Worm (Caenorhabditis elegans): Measurements from ENCODE around the gene T23F11.2.
A peak's percentile ranks its signal among the peaks of the same experiment; 100 is the strongest.

The T23F11.2 gene

ce11 chrIII:4656415-4656814 lies 1.1 kb upstream of the T23F11.2 start (continued):
- TF ChIP-seq elt-2 (tag; optimal IDR thresholded peaks at IDR 0.05) (no peak), unc-86 (tag; optimal IDR thresholded peaks at IDR 0.05) (peak; percentile 64), C16A3.4 (tag; optimal IDR thresholded peaks at IDR 0.05) (no peak), lin-15B (tag; optimal IDR thresholded peaks at IDR 0.05) (no peak), F16B12.6 (tag; optimal IDR thresholded peaks at IDR 0.05) (no peak), lin-13 (GFP tag; optimal IDR thresholded peaks at IDR 0.05) (no peak), snpc-4 (tag; optimal IDR thresholded peaks at IDR 0.05) (no peak), mep-1 (tag; optimal IDR thresholded peaks at IDR 0.05) (peak; percentile 41), pax-3 (tag; optimal IDR thresholded peaks at IDR 0.05) (peak; percentile 36), skn-1 (tag; optimal IDR thresholded peaks at IDR 0.05) (peak; percentile 36), elt-3 (tag; optimal IDR thresholded peaks at IDR 0.05) (no peak), sox-4 (tag; optimal IDR thresholded peaks at IDR 0.05) (peak; percentile 12), unc-130 (tag; optimal IDR thresholded peaks at IDR 0.05) (no peak), pag-3 (tag; optimal IDR thresholded peaks at IDR 0.05; ENCODE audit: borderline replicate concordance, insufficient read depth) (no peak), efl-3 (GFP tag; optimal IDR thresholded peaks at IDR 0.05) (no peak), sup-37 (GFP tag; optimal IDR thresholded peaks at IDR 0.05) (no peak), aly-2 (tag; optimal IDR thresholded peaks at IDR 0.05) (no peak), unc-62 (GFP tag; optimal IDR thresholded peaks at IDR 0.05) (no peak), blmp-1 (tag; optimal IDR thresholded peaks at IDR 0.05) (no peak), hlh-4 (tag; optimal IDR thresholded peaks at IDR 0.05) (no peak), hlh-17 (GFP tag; optimal IDR thresholded peaks at IDR 0.05; ENCODE audit: borderline replicate concordance) (no peak), ceh-82 (tag; optimal IDR thresholded peaks at IDR 0.05) (peak; percentile 51 to 67 (median 53)), lin-14 (GFP tag; optimal IDR thresholded peaks at IDR 0.05) (peak; percentile 92), nhr-11 (tag; optimal IDR thresholded peaks at IDR 0.05) (no peak), nhr-77 (tag; optimal IDR thresholded peaks at IDR 0.05) (no peak), isw-1 (GFP tag; IDR thresholded peaks at IDR 0.05) (peak; percentile 36), nhr-76 (tag; optimal IDR thresholded peaks at IDR 0.05) (no peak), nhr-71 (tag; optimal IDR thresholded peaks at IDR 0.05) (peak; percentile 62), zip-4 (GFP tag; optimal IDR thresholded peaks at IDR 0.05) (no peak), grh-1 (GFP tag; IDR thresholded peaks at IDR 0.05) (no peak), swsn-7 (tag; optimal IDR thresholded peaks at IDR 0.05) (peak; percentile 53), fkh-10 (GFP tag; optimal IDR thresholded peaks at IDR 0.05) (peak; percentile 38), C34B4.2 (tag; optimal IDR thresholded peaks at IDR 0.05) (no peak), mab-9 (GFP tag; IDR thresholded peaks at IDR 0.05) (0 out of 2 replicates have a peak, but pooled peaks have one; percentile 8), nhr-12 (tag; optimal IDR thresholded peaks at IDR 0.05) (no peak), nhr-20 (tag; optimal IDR thresholded peaks at IDR 0.05) (no peak), pqm-1 (tag; optimal IDR thresholded peaks at IDR 0.05) (no peak), rnt-1 (tag; optimal IDR thresholded peaks at IDR 0.05) (peak; percentile 13), fos-1 (tag; optimal IDR thresholded peaks at IDR 0.05) (no peak), lin-35 (GFP tag; optimal IDR thresholded peaks at IDR 0.05) (peak in 1 of 2 experiments; percentile 53), jun-1 (tag; optimal IDR thresholded peaks at IDR 0.05) (no peak), C04F5.9 (tag; optimal IDR thresholded peaks at IDR 0.05) (no peak), ets-5 (GFP tag; IDR thresholded peaks at IDR 0.05) (no peak), nhr-28 (tag; optimal IDR thresholded peaks at IDR 0.05) (no peak), nhr-90 (tag; optimal IDR thresholded peaks at IDR 0.05; ENCODE audit: poor library complexity) (no peak), unc-30 (tag; optimal IDR thresholded peaks at IDR 0.05) (no peak)

Data from whole organism, L1 larva.